Fruit fly (Drosophila melanogaster) whole organism, larva: Measurements from ENCODE around the gene MKP-4.

Experiments used
- noc ChIP-seq: fragments of 200-800 bp; sonication (Bioruptor generic); optimal IDR thresholded peaks from 3 replicates; lab custom pipeline; 2019; ENCODE audit warnings: missing biosample characterization, mild to moderate bottlenecking, missing genetic modification characterization, moderate library complexity

MKP-4 gene

dm6 chrX:19667444-19668104, 44.7 kb downstream of the MKP-4 start:
- no peak for TF ChIP-seq noc

dm6 chrX:19668405-19668804, 45.5 kb downstream of the MKP-4 start:
- peak; percentile 99 for TF ChIP-seq noc
